Fruit fly (Drosophila melanogaster) whole organism, embryonic: Measurements from ENCODE around the gene CG12321.

Experiments
- Bteb2 ChIP-seq: fragments of 200-800 bp; sonication (Bioruptor generic); optimal IDR thresholded peaks from 2 replicates; lab custom pipeline; 2016; ENCODE audit warnings: missing biosample characterization, missing genetic modification characterization
- CG10267 ChIP-seq: fragments of 200-800 bp; sonication (Bioruptor generic); optimal IDR thresholded peaks from 2 replicates; lab custom pipeline; 2018; ENCODE audit warnings: missing biosample characterization, mild to moderate bottlenecking, missing genetic modification characterization, moderate library complexity
- CG10321 ChIP-seq: fragments of 200-800 bp; sonication (Bioruptor generic); IDR thresholded peaks from 2 replicates; pipeline ENCODE4 v1.3.6; 2022; ENCODE audit warnings: missing biosample characterization, missing genetic modification characterization
- CG10565 ChIP-seq: fragments of 200-800 bp; sonication (Bioruptor generic); optimal IDR thresholded peaks from 3 replicates; lab custom pipeline; 2016; ENCODE audit warnings: missing biosample characterization, mild to moderate bottlenecking, missing genetic modification characterization
- CG10959 ChIP-seq: fragments of 200-800 bp; sonication (Bioruptor generic); IDR thresholded peaks from 2 replicates; pipeline ENCODE4 v1.3.6; 2022; ENCODE audit warnings: missing biosample characterization, missing genetic modification characterization
- CG11085 ChIP-seq: fragments of 200-800 bp; sonication (Bioruptor generic); IDR thresholded peaks from 2 replicates; pipeline ENCODE4 v1.3.6; 2022; ENCODE audit warnings: missing biosample characterization, missing genetic modification characterization
- CG11696 ChIP-seq: fragments of 200-800 bp; sonication (Bioruptor generic); IDR thresholded peaks from 2 replicates; pipeline ENCODE4 v1.3.6; 2022; ENCODE audit warnings: missing biosample characterization, missing genetic modification characterization
- CG12219 ChIP-seq: fragments of 200-800 bp; sonication (Bioruptor generic); optimal IDR thresholded peaks from 3 replicates; lab custom pipeline; 2018; ENCODE audit warnings: missing biosample characterization, mild to moderate bottlenecking, missing genetic modification characterization
- CG13624 ChIP-seq: fragments of 200-800 bp; sonication (Bioruptor generic); optimal IDR thresholded peaks from 2 replicates; lab custom pipeline; 2016; ENCODE audit warnings: missing biosample characterization, missing genetic modification characterization
- CG15601 ChIP-seq: fragments of 200-800 bp; sonication (Bioruptor generic); optimal IDR thresholded peaks from 3 replicates; lab custom pipeline; 2019; ENCODE audit warnings: missing biosample characterization, mild to moderate bottlenecking, missing genetic modification characterization, moderate library complexity
- CG18262 ChIP-seq: fragments of 200-800 bp; optimal IDR thresholded peaks from 3 replicates; lab custom pipeline; 2019; ENCODE audit warnings: missing biosample characterization, mild to moderate bottlenecking, missing genetic modification characterization, moderate library complexity
- CG1832 ChIP-seq: fragments of 200-800 bp; sonication (Bioruptor generic); optimal IDR thresholded peaks from 2 replicates; lab custom pipeline; 2017; ENCODE audit warnings: missing biosample characterization, mild to moderate bottlenecking, missing genetic modification characterization, inconsistent platforms
- CG18764 ChIP-seq: fragments of 200-800 bp; sonication (Bioruptor generic); optimal IDR thresholded peaks from 3 replicates; lab custom pipeline; 2016; ENCODE audit warnings: missing biosample characterization, missing genetic modification characterization
- CG2199 ChIP-seq: fragments of 200-800 bp; sonication (Bioruptor generic); IDR thresholded peaks from 3 replicates; pipeline ENCODE4 v1.3.6; 2022; ENCODE audit warnings: missing biosample characterization, missing genetic modification characterization
- CG30431 ChIP-seq: fragments of 200-800 bp; sonication (Bioruptor generic); optimal IDR thresholded peaks from 2 replicates; lab custom pipeline; 2017; ENCODE audit warnings: missing biosample characterization, missing genetic modification characterization
- CG34224 ChIP-seq: fragments of 200-800 bp; sonication (Bioruptor generic); IDR thresholded peaks from 3 replicates; pipeline ENCODE4 v1.3.6; 2022; ENCODE audit warnings: missing biosample characterization, missing genetic modification characterization; ENCODE audit not compliant: partially characterized antibody
- CG4282 ChIP-seq: fragments of 200-800 bp; sonication (Bioruptor generic); optimal IDR thresholded peaks from 2 replicates; lab custom pipeline; 2016; ENCODE audit warnings: missing biosample characterization, missing genetic modification characterization
- CG4328 ChIP-seq: fragments of 200-800 bp; sonication (Bioruptor generic); optimal IDR thresholded peaks from 3 replicates; lab custom pipeline; 2017; ENCODE audit warnings: missing biosample characterization, missing genetic modification reagents, missing genetic modification characterization
- CG43689 ChIP-seq: fragments of 200-800 bp; sonication (Bioruptor generic); IDR thresholded peaks from 2 replicates; pipeline ENCODE4 v1.3.6; 2022; ENCODE audit warnings: missing biosample characterization, missing genetic modification characterization
- CG5180 ChIP-seq: fragments of 200-800 bp; sonication (Bioruptor generic); optimal IDR thresholded peaks from 3 replicates; lab custom pipeline; 2017; ENCODE audit warnings: missing biosample characterization, missing genetic modification characterization, mild to moderate bottlenecking, moderate library complexity, missing genetic modification reagents
- CG9215 ChIP-seq: fragments of 200-800 bp; sonication (Bioruptor generic); IDR thresholded peaks from 2 replicates; pipeline ENCODE4 v1.3.6; 2022; ENCODE audit warnings: missing biosample characterization, missing genetic modification characterization
- Camta ChIP-seq: fragments of 200-800 bp; sonication (Bioruptor generic); optimal IDR thresholded peaks from 2 replicates; lab custom pipeline; 2016; ENCODE audit warnings: missing biosample characterization, missing genetic modification characterization
- Dad ChIP-seq: fragments of 200-800 bp; sonication (Bioruptor generic); optimal IDR thresholded peaks from 3 replicates; lab custom pipeline; 2016; ENCODE audit warnings: missing biosample characterization, missing genetic modification characterization
- Dbx ChIP-seq: fragments of 200-800 bp; sonication (Bioruptor generic); IDR thresholded peaks from 3 replicates; pipeline ENCODE4 v1.3.6; 2022; ENCODE audit warnings: missing biosample characterization, missing genetic modification characterization
- Drgx ChIP-seq: fragments of 200-800 bp; sonication (Bioruptor generic); IDR thresholded peaks from 2 replicates; pipeline ENCODE4 v1.3.6; 2022; ENCODE audit warnings: missing biosample characterization, missing genetic modification characterization
- Elba2 ChIP-seq: fragments of 200-800 bp; sonication (Bioruptor generic); optimal IDR thresholded peaks from 3 replicates; lab custom pipeline; 2016; ENCODE audit warnings: missing biosample characterization, missing genetic modification characterization
- Ets97D ChIP-seq: fragments of 200-800 bp; sonication (Bioruptor generic); optimal IDR thresholded peaks from 3 replicates; lab custom pipeline; 2016; ENCODE audit warnings: missing biosample characterization, missing genetic modification characterization
- Fer3 ChIP-seq: fragments of 200-800 bp; sonication (Bioruptor generic); optimal IDR thresholded peaks from 2 replicates; lab custom pipeline; 2018; ENCODE audit warnings: missing biosample characterization, mild to moderate bottlenecking, missing genetic modification characterization, moderate library complexity
- HLHmδ ChIP-seq: fragments of 200-800 bp; sonication (Bioruptor generic); optimal IDR thresholded peaks from 2 replicates; lab custom pipeline; 2018; ENCODE audit warnings: missing biosample characterization, mild to moderate bottlenecking, missing genetic modification characterization, moderate library complexity
- HmgZ ChIP-seq: fragments of 200-800 bp; sonication (Bioruptor generic); optimal IDR thresholded peaks from 2 replicates; lab custom pipeline; 2018; ENCODE audit warnings: missing biosample characterization, mild to moderate bottlenecking, missing genetic modification characterization
- Hmr ChIP-seq: fragments of 200-800 bp; sonication (Bioruptor generic); optimal IDR thresholded peaks from 3 replicates; lab custom pipeline; 2017; ENCODE audit warnings: mild to moderate bottlenecking, missing biosample characterization, missing genetic modification reagents, missing genetic modification characterization
- MTF-1 ChIP-seq: fragments of 200-800 bp; sonication (Bioruptor generic); optimal IDR thresholded peaks from 2 replicates; lab custom pipeline; 2018; ENCODE audit warnings: missing biosample characterization, mild to moderate bottlenecking, missing genetic modification characterization, borderline replicate concordance
- Max ChIP-seq: fragments of 200-800 bp; sonication (Bioruptor generic); optimal IDR thresholded peaks from 2 replicates; lab custom pipeline; 2016; ENCODE audit warnings: missing biosample characterization, mild to moderate bottlenecking, missing genetic modification characterization
- NfI ChIP-seq: fragments of 200-800 bp; sonication (Bioruptor generic); optimal IDR thresholded peaks from 3 replicates; lab custom pipeline; 2018; ENCODE audit warnings: missing biosample characterization, mild to moderate bottlenecking, missing genetic modification characterization, moderate library complexity
- Ravus ChIP-seq: fragments of 200-800 bp; sonication (Bioruptor generic); IDR thresholded peaks from 2 replicates; pipeline ENCODE4 v1.3.6; 2022; ENCODE audit warnings: missing biosample characterization, missing genetic modification characterization
- Ssrp ChIP-seq: fragments of 200-800 bp; sonication (Bioruptor generic); optimal IDR thresholded peaks from 2 replicates; lab custom pipeline; 2018; ENCODE audit warnings: missing biosample characterization, mild to moderate bottlenecking, missing genetic modification characterization, moderate library complexity
- Stat92E ChIP-seq, 3 experiments: fragments of >200 bp in 2 of 3; fragments of 200-800 bp in 1 of 3; sonication (Bioruptor generic) in 1 of 3; optimal IDR thresholded peaks; 2 replicates each; lab custom pipeline; 2017 to 2019; ENCODE audit warnings: missing biosample characterization in 3 of 3, missing genetic modification characterization in 3 of 3, mild to moderate bottlenecking in 1 of 3, moderate library complexity in 1 of 3
- aop ChIP-seq: fragments of 200-800 bp; sonication (Bioruptor generic); IDR thresholded peaks from 2 replicates; pipeline ENCODE4 v1.3.6; 2022; ENCODE audit warnings: missing biosample characterization, missing genetic modification characterization
- bowl ChIP-seq: fragments of 200-800 bp; sonication (Bioruptor generic); IDR thresholded peaks from 2 replicates; pipeline ENCODE4 v1.3.6; 2022; ENCODE audit warnings: missing biosample characterization, missing genetic modification characterization
- gce ChIP-seq: fragments of 200-800 bp; sonication (Bioruptor generic); IDR thresholded peaks from 3 replicates; pipeline ENCODE4 v1.3.6; 2022; ENCODE audit warnings: missing biosample characterization, missing genetic modification characterization
- ken ChIP-seq: fragments of 200-800 bp; sonication (Bioruptor generic); IDR thresholded peaks from 3 replicates; pipeline ENCODE4 v1.3.6; 2022; ENCODE audit warnings: missing biosample characterization, missing genetic modification characterization
- lab ChIP-seq: fragments of 200-800 bp; sonication (Bioruptor generic); optimal IDR thresholded peaks from 3 replicates; lab custom pipeline; 2017; ENCODE audit warnings: missing biosample characterization, missing genetic modification characterization, mild to moderate bottlenecking, moderate library complexity, missing genetic modification reagents
- lola ChIP-seq, 3 experiments: fragments of >200 bp in 2 of 3; fragments of 200-800 bp in 1 of 3; sonication (Bioruptor generic) in 1 of 3; optimal IDR thresholded peaks; 2 replicates each; lab custom pipeline; 2017 to 2019; ENCODE audit warnings: missing biosample characterization in 3 of 3, missing genetic modification characterization in 3 of 3, mild to moderate bottlenecking in 1 of 3, moderate library complexity in 1 of 3
- nerfin-2 ChIP-seq: fragments of 200-800 bp; sonication (Bioruptor generic); IDR thresholded peaks from 2 replicates; pipeline ENCODE4 v1.3.6; 2022; ENCODE audit warnings: missing biosample characterization, missing genetic modification characterization; ENCODE audit not compliant: partially characterized antibody
- pros ChIP-seq: fragments of 200-800 bp; sonication (Bioruptor generic); optimal IDR thresholded peaks from 3 replicates; lab custom pipeline; 2019; ENCODE audit warnings: missing biosample characterization, mild to moderate bottlenecking, missing genetic modification characterization, moderate library complexity
- psq ChIP-seq: fragments of 200-800 bp; sonication (Bioruptor generic); optimal IDR thresholded peaks from 2 replicates; lab custom pipeline; 2017; ENCODE audit warnings: missing biosample characterization, missing genetic modification characterization
- rib ChIP-seq: fragments of 200-800 bp; sonication (Bioruptor generic); IDR thresholded peaks from 2 replicates; pipeline ENCODE4 v1.3.6; 2022; ENCODE audit warnings: missing biosample characterization, missing genetic modification characterization
- sd ChIP-seq: fragments of 200-800 bp; sonication (Bioruptor generic); optimal IDR thresholded peaks from 3 replicates; lab custom pipeline; 2018; ENCODE audit warnings: missing biosample characterization, mild to moderate bottlenecking, missing genetic modification characterization, moderate library complexity
- unc-4 ChIP-seq: fragments of 200-800 bp; sonication (Bioruptor generic); IDR thresholded peaks from 2 replicates; pipeline ENCODE4 v1.3.6; 2022; ENCODE audit warnings: missing biosample characterization, missing genetic modification characterization; ENCODE audit not compliant: partially characterized antibody

Gene CG12321

dm6 chr3R:18196991-18197801, 8.7 kb upstream of the CG12321 start (continued):
- TF ChIP-seq unc-4 (GFP tag; lab: Robert Waterston, UW) (no peak), CG18764 (GFP tag; lab: Kevin White, UChicago) (no peak), rib (GFP tag; lab: Robert Waterston, UW) (no peak), Dad (GFP tag; lab: Kevin White, UChicago) (no peak), CG4282 (GFP tag; lab: Kevin White, UChicago) (no peak), Ravus (GFP tag; lab: Robert Waterston, UW) (no peak), Drgx (no peak), Hmr (peak; percentile 62), Ssrp (tag; lab: Kevin White, UChicago) (peak; percentile 70), HmgZ (tag; lab: Kevin White, UChicago) (peak; percentile 17), psq (GFP tag; lab: Kevin White, UChicago) (peak; percentile 31), CG10565 (GFP tag; lab: Kevin White, UChicago) (no peak), CG1832 (GFP tag; lab: Kevin White, UChicago) (peak; percentile 65), NfI (GFP tag; lab: Kevin White, UChicago) (peak; percentile 53), CG2199 (no peak), CG9215 (GFP tag; lab: Robert Waterston, UW) (no peak), CG43689 (GFP tag; lab: Robert Waterston, UW) (no peak), CG10267 (tag; lab: Kevin White, UChicago) (peak; percentile 55), CG18262 (tag; lab: Kevin White, UChicago) (peak; percentile 79), CG30431 (GFP tag; lab: Kevin White, UChicago) (peak; percentile 17), CG15601 (peak; percentile 55), nerfin-2 (GFP tag; lab: Robert Waterston, UW) (no peak), Dbx (GFP tag; lab: Robert Waterston, UW) (no peak), lola (GFP tag; optimal IDR thresholded peaks at IDR 0.05; lab: Kevin White, UChicago) (peak in 1 of 3 experiments; percentile 75), lab (peak; percentile 48), Camta (GFP tag; lab: Kevin White, UChicago) (no peak), Stat92E (GFP tag; optimal IDR thresholded peaks at IDR 0.05; lab: Kevin White, UChicago) (no peak), aop (no peak), CG10321 (GFP tag; lab: Robert Waterston, UW) (no peak), bowl (GFP tag; lab: Robert Waterston, UW) (no peak), Bteb2 (GFP tag; lab: Kevin White, UChicago) (no peak), CG5180 (GFP tag; lab: Kevin White, UChicago) (no peak), CG11696 (GFP tag; lab: Robert Waterston, UW) (no peak), ken (GFP tag; lab: Robert Waterston, UW) (no peak), HLHmδ (GFP tag; lab: Kevin White, UChicago) (peak; percentile 37), sd (peak; percentile 81), CG10959 (GFP tag; lab: Robert Waterston, UW) (no peak), MTF-1 (GFP tag; lab: Kevin White, UChicago) (no peak), CG13624 (GFP tag; lab: Kevin White, UChicago) (no peak), gce (GFP tag; lab: Robert Waterston, UW) (no peak), Ets97D (GFP tag; lab: Kevin White, UChicago) (no peak), Elba2 (GFP tag; lab: Kevin White, UChicago) (no peak), CG34224 (no peak), CG11085 (no peak), Max (GFP tag; lab: Kevin White, UChicago) (peak; percentile 8), CG4328 (GFP tag; lab: Kevin White, UChicago) (peak; percentile 37), Fer3 (peak; percentile 35), CG12219 (no peak), pros (peak; percentile 76)
